Worm (Caenorhabditis elegans): ENCODE results near the gene soc-2.
"Not testable (repeated sequence)": the region's sequence is repeated elsewhere in the genome, so short reads cannot be mapped to it uniquely, and the experiment has no call there.

soc-2 gene

ce11 chrIV:5089795-5090528 is 62.3 kb downstream of the soc-2 start:
- 0 out of 2 replicates have a peak, but pooled peaks have one; percentile 58 for TF ChIP-seq attf-6 (GFP tag; IDR thresholded peaks at IDR 0.05)
- 0 out of 2 replicates have a peak, but pooled peaks have one; percentile 31 for TF ChIP-seq ztf-28 (GFP tag; IDR thresholded peaks at IDR 0.05)
- peak; percentile 44; the same call in 1 of the 2 replicates for TF ChIP-seq ceh-91 (GFP tag; IDR thresholded peaks at IDR 0.05)
- TF ChIP-seq madf-6 (GFP tag; IDR thresholded peaks at IDR 0.05) = peak; percentile 61; the same call in 1 of the 2 replicates
- TF ChIP-seq F33H1.4 (GFP tag; IDR thresholded peaks at IDR 0.05) = peak; percentile 30
- not testable (repeated sequence) for TF ChIP-seq cebp-1 (GFP tag; IDR thresholded peaks at IDR 0.05)
- TF ChIP-seq cebp-1 (tag; optimal IDR thresholded peaks at IDR 0.05) = peak; percentile 18
- peak; percentile 16 for TF ChIP-seq lin-54 (GFP tag; optimal IDR thresholded peaks at IDR 0.05)
- TF ChIP-seq hmg-1.2 (GFP tag; IDR thresholded peaks at IDR 0.05) = peak; percentile 28; the same call in 1 of the 2 replicates
- TF ChIP-seq snpc-1.1 (tag; optimal IDR thresholded peaks at IDR 0.05; ENCODE audit: insufficient read depth) = peak; percentile 12
- peak; percentile 26 for TF ChIP-seq snpc-3.4 (tag; optimal IDR thresholded peaks at IDR 0.05)
- TF ChIP-seq snpc-4 (GFP tag; optimal IDR thresholded peaks at IDR 0.05) = peak; percentile 30
- TF ChIP-seq snpc-4 (tag; optimal IDR thresholded peaks at IDR 0.05) = peak in 3 of 4 experiments; percentile 14 to 85 (median 81)
- TF ChIP-seq rcor-1 (GFP tag; IDR thresholded peaks at IDR 0.05) = peak; percentile 27; the same call in 1 of the 2 replicates
- peak; percentile 61 for TF ChIP-seq nhr-80 (tag; optimal IDR thresholded peaks at IDR 0.05)
- TF ChIP-seq lsl-1 (GFP tag; optimal IDR thresholded peaks at IDR 0.05) = peak; percentile 61
- 0 out of 2 replicates have a peak, but pooled peaks have one; percentile 49 for TF ChIP-seq ekl-4 (GFP tag; IDR thresholded peaks at IDR 0.05)
- TF ChIP-seq F49E8.2 (tag; optimal IDR thresholded peaks at IDR 0.05; ENCODE audit: insufficient read depth) = peak; percentile 81
- TF ChIP-seq madf-3 (GFP tag; IDR thresholded peaks at IDR 0.05) = 0 out of 2 replicates have a peak, but pooled peaks have one; percentile 8
- TF ChIP-seq egrh-3 (GFP tag; IDR thresholded peaks at IDR 0.05) = peak; percentile 29; the same call in 1 of the 2 replicates
- peak; percentile 87 for TF ChIP-seq ceh-100 (GFP tag; IDR thresholded peaks at IDR 0.05)
- TF ChIP-seq Y53G8AR.9 (GFP tag; conservative IDR thresholded peaks at IDR 0.05) = 0 out of 2 replicates have a peak, but pooled peaks have one; percentile 13
- peak; percentile 14 for TF ChIP-seq ZK185.1 (tag; optimal IDR thresholded peaks at IDR 0.05; ENCODE audit: poor library complexity, severe bottlenecking)
- TF ChIP-seq egl-44 (GFP tag; IDR thresholded peaks at IDR 0.05) = 0 out of 2 replicates have a peak, but pooled peaks have one; percentile 10
- TF ChIP-seq ztf-18 (tag; optimal IDR thresholded peaks at IDR 0.05) = peak; percentile 15
- TF ChIP-seq dox-1 (GFP tag; IDR thresholded peaks at IDR 0.05) = peak; percentile 54; the same call in 1 of the 2 replicates
- TF ChIP-seq mcd-1 (GFP tag; IDR thresholded peaks at IDR 0.05) = peak; percentile 82
- peak; percentile 43; the same call in 1 of the 2 replicates for TF ChIP-seq B0336.3 (GFP tag; IDR thresholded peaks at IDR 0.05)
- TF ChIP-seq hsf-1 (GFP tag; IDR thresholded peaks at IDR 0.05) = 0 out of 2 replicates have a peak, but pooled peaks have one; percentile 38
- peak; percentile 55; the same call in 1 of the 2 replicates for TF ChIP-seq D2030.7 (GFP tag; IDR thresholded peaks at IDR 0.05)

ce11 chrIV:5088814-5089322 is 63.4 kb downstream of the soc-2 start, which contains the start of gene ivd-1:
TSS of gene ivd-1 (minus strand) at chrIV:5088864.
- TF ChIP-seq dox-1 (GFP tag; IDR thresholded peaks at IDR 0.05) (peak; percentile 19; the same call in 1 of the 2 replicates), cebp-1 (GFP tag; IDR thresholded peaks at IDR 0.05) (no peak), cebp-1 (tag; optimal IDR thresholded peaks at IDR 0.05) (peak; percentile 44), fkh-3 (tag; optimal IDR thresholded peaks at IDR 0.05) (no peak), akir-1 (GFP tag; optimal IDR thresholded peaks at IDR 0.05) (no peak), egl-44 (GFP tag; IDR thresholded peaks at IDR 0.05) (0 out of 2 replicates have a peak, but pooled peaks have one; percentile 37), mcd-1 (GFP tag; IDR thresholded peaks at IDR 0.05) (0 out of 2 replicates have a peak, but pooled peaks have one; percentile 22), ZK185.1 (tag; optimal IDR thresholded peaks at IDR 0.05; ENCODE audit: poor library complexity, severe bottlenecking) (peak; percentile 48), tbp1 (GFP tag; optimal IDR thresholded peaks at IDR 0.05) (peak; percentile 15), nhr-80 (tag; optimal IDR thresholded peaks at IDR 0.05) (peak; percentile 85), attf-5 (GFP tag; optimal IDR thresholded peaks at IDR 0.05) (peak; percentile 7), let-607 (tag; optimal IDR thresholded peaks at IDR 0.05) (peak; percentile 91 to 92), hmg-1.2 (GFP tag; IDR thresholded peaks at IDR 0.05) (no peak), snpc-4 (GFP tag; optimal IDR thresholded peaks at IDR 0.05) (no peak), snpc-4 (tag; optimal IDR thresholded peaks at IDR 0.05) (no peak)

All from whole organism, young adult.